Worm (Caenorhabditis elegans) whole organism, L4 larva: ENCODE results near the gene Y39G8B.5.

Experiments
- F37D6.2 ChIP-seq: sonication (generic microtip); optimal IDR thresholded peaks from 2 replicates; lab custom pipeline; 2016; ENCODE audit warnings: mild to moderate bottlenecking, missing genetic modification characterization, missing compliant biosample characterization
- F44E2.7 ChIP-seq: fragments of 200-800 bp; sonication (Bioruptor generic); IDR thresholded peaks from 2 replicates; pipeline ENCODE4 v2.1.2; 2022; ENCODE audit warnings: missing genetic modification characterization, missing compliant biosample characterization
- T20F7.1 ChIP-seq: fragments of 200-800 bp; sonication (Bioruptor generic); optimal IDR thresholded peaks from 2 replicates; lab custom pipeline; 2018; ENCODE audit warnings: mild to moderate bottlenecking, missing genetic modification characterization, missing compliant biosample characterization
- T26A8.4 ChIP-seq: fragments of 200-800 bp; sonication (Bioruptor generic); IDR thresholded peaks from 2 replicates; pipeline ENCODE4 v1.3.6; 2022; ENCODE audit warnings: missing genetic modification characterization, missing compliant biosample characterization
- arid-1 ChIP-seq: fragments of 200-800 bp; sonication (Bioruptor generic); conservative IDR thresholded peaks from 2 replicates; pipeline ENCODE4 v1.3.6; 2022; ENCODE audit warnings: missing genetic modification reagents, missing genetic modification characterization, missing compliant biosample characterization
- ceh-28 ChIP-seq: fragments of 150-350 bp; optimal IDR thresholded peaks from 2 replicates; lab custom pipeline; 2014; ENCODE audit warnings: missing biosample characterization, missing genetic modification reagents, missing genetic modification characterization
- daf-16 ChIP-seq, 3 experiments: sonication (generic microtip); optimal IDR thresholded peaks; 2 replicates each; lab custom pipeline; 2016 to 2017; ENCODE audit warnings: missing genetic modification characterization in 3 of 3, missing genetic modification reagents in 3 of 3, mild to moderate bottlenecking in 2 of 3, missing compliant biosample characterization in 2 of 3, missing biosample characterization in 1 of 3, moderate library complexity in 1 of 3
- dmd-6 ChIP-seq: fragments of 200-800 bp; sonication (Bioruptor generic); IDR thresholded peaks from 2 replicates; pipeline ENCODE4 v1.3.6; 2022; ENCODE audit warnings: missing genetic modification reagents, missing genetic modification characterization, missing compliant biosample characterization
- dmd-8 ChIP-seq: fragments of 200-800 bp; sonication (Bioruptor generic); IDR thresholded peaks from 2 replicates; pipeline ENCODE4 v1.3.6; 2022; ENCODE audit warnings: missing genetic modification characterization, missing compliant biosample characterization
- dve-1 ChIP-seq: sonication (generic microtip); optimal IDR thresholded peaks from 2 replicates; lab custom pipeline; 2017; ENCODE audit warnings: antibody characterized with exemption, mild to moderate bottlenecking, missing genetic modification characterization, missing compliant biosample characterization; ENCODE audit not compliant: insufficient read depth
- fkh-10 ChIP-seq: fragments of 150-350 bp; optimal IDR thresholded peaks from 2 replicates; lab custom pipeline; 2014; ENCODE audit warnings: missing biosample characterization, missing genetic modification reagents, missing genetic modification characterization
- gei-8 ChIP-seq: fragments of 200-800 bp; sonication (Bioruptor generic); optimal IDR thresholded peaks from 2 replicates; lab custom pipeline; 2018; ENCODE audit warnings: mild to moderate bottlenecking, missing genetic modification characterization, missing compliant biosample characterization
- hlh-11 ChIP-seq: fragments of 200-800 bp; sonication (Bioruptor generic); optimal IDR thresholded peaks from 2 replicates; lab custom pipeline; 2018; ENCODE audit warnings: mild to moderate bottlenecking, missing genetic modification characterization, missing compliant biosample characterization
- hmg-1.1 ChIP-seq: fragments of 200-800 bp; sonication (Bioruptor generic); IDR thresholded peaks from 2 replicates; pipeline ENCODE4 v1.3.6; 2022; ENCODE audit warnings: missing genetic modification reagents, missing genetic modification characterization, missing compliant biosample characterization
- jun-1 ChIP-seq: fragments of 150-350 bp; optimal IDR thresholded peaks from 2 replicates; lab custom pipeline; 2014; ENCODE audit warnings: missing biosample characterization, missing genetic modification reagents, missing genetic modification characterization
- lin-29 ChIP-seq: fragments of 200-800 bp; sonication (Bioruptor generic); IDR thresholded peaks from 2 replicates; pipeline ENCODE4 v1.3.6; 2022; ENCODE audit warnings: missing genetic modification reagents, missing genetic modification characterization, missing compliant biosample characterization
- lin-38 ChIP-seq: fragments of 200-800 bp; sonication (Bioruptor generic); IDR thresholded peaks from 2 replicates; pipeline ENCODE4 v1.3.6; 2022; ENCODE audit warnings: missing genetic modification reagents, missing genetic modification characterization, missing compliant biosample characterization
- lsy-2 ChIP-seq, 2 experiments: fragments of 150-350 bp in 1 of 2; sonication (generic microtip) in 1 of 2; optimal IDR thresholded peaks; 2 replicates each; lab custom pipeline; 2014 to 2017; ENCODE audit warnings: missing biosample characterization in 2 of 2, missing genetic modification characterization in 2 of 2
- mdl-1 ChIP-seq, 2 experiments: fragments of 150-350 bp in 1 of 2; sonication (generic microtip) in 1 of 2; optimal IDR thresholded peaks; 2 replicates each; lab custom pipeline; 2014 to 2017; ENCODE audit warnings: missing biosample characterization in 2 of 2, missing genetic modification characterization in 2 of 2
- mxl-2 ChIP-seq: fragments of 200-800 bp; sonication (Bioruptor generic); conservative IDR thresholded peaks from 2 replicates; pipeline ENCODE4 v1.3.6; 2022; ENCODE audit warnings: missing genetic modification reagents, missing genetic modification characterization, missing compliant biosample characterization
- mxl-3 ChIP-seq: fragments of 200-800 bp; sonication (Bioruptor generic); optimal IDR thresholded peaks from 2 replicates; lab custom pipeline; 2018; ENCODE audit warnings: mild to moderate bottlenecking, missing genetic modification characterization, missing compliant biosample characterization
- nhr-102 ChIP-seq: sonication (generic microtip); optimal IDR thresholded peaks from 2 replicates; lab custom pipeline; 2016; ENCODE audit warnings: mild to moderate bottlenecking, missing genetic modification characterization, moderate library complexity, missing compliant biosample characterization
- nhr-11 ChIP-seq: fragments of 150-350 bp; optimal IDR thresholded peaks from 2 replicates; lab custom pipeline; 2014; ENCODE audit warnings: missing biosample characterization, missing genetic modification characterization
- nhr-28 ChIP-seq: fragments of 150-350 bp; optimal IDR thresholded peaks from 2 replicates; lab custom pipeline; 2014; ENCODE audit warnings: missing biosample characterization, missing genetic modification characterization
- nhr-41 ChIP-seq: fragments of 200-800 bp; sonication (Bioruptor generic); IDR thresholded peaks from 2 replicates; pipeline ENCODE4 v1.3.6; 2022; ENCODE audit warnings: missing genetic modification reagents, missing genetic modification characterization, missing compliant biosample characterization
- nhr-48 ChIP-seq: sonication (generic microtip); optimal IDR thresholded peaks from 2 replicates; lab custom pipeline; 2016; ENCODE audit warnings: mild to moderate bottlenecking, missing genetic modification characterization, missing compliant biosample characterization
- nhr-6 ChIP-seq: fragments of 150-350 bp; optimal IDR thresholded peaks from 2 replicates; lab custom pipeline; 2014; ENCODE audit warnings: missing biosample characterization, missing genetic modification characterization
- nhr-77 ChIP-seq: fragments of 150-350 bp; optimal IDR thresholded peaks from 2 replicates; lab custom pipeline; 2014; ENCODE audit warnings: missing biosample characterization, missing genetic modification characterization
- php-3 ChIP-seq: fragments of 200-800 bp; sonication (Bioruptor generic); IDR thresholded peaks from 2 replicates; pipeline ENCODE4 v1.3.6; 2022; ENCODE audit warnings: missing genetic modification reagents, missing genetic modification characterization, missing compliant biosample characterization
- pqm-1 ChIP-seq: sonication (generic microtip); optimal IDR thresholded peaks from 2 replicates; lab custom pipeline; 2017; ENCODE audit warnings: missing biosample characterization, missing genetic modification characterization
- saeg-2 ChIP-seq: fragments of 200-800 bp; sonication (Bioruptor generic); IDR thresholded peaks from 2 replicates; pipeline ENCODE4 v1.3.6; 2022; ENCODE audit warnings: missing genetic modification reagents, missing genetic modification characterization, missing compliant biosample characterization
- set-16 ChIP-seq: fragments of 200-800 bp; sonication (Bioruptor generic); IDR thresholded peaks from 2 replicates; pipeline ENCODE4 v1.3.6; 2022; ENCODE audit warnings: missing genetic modification reagents, missing genetic modification characterization, missing compliant biosample characterization
- snpc-1.2 ChIP-seq: fragments of 200-800 bp; sonication (Bioruptor generic); IDR thresholded peaks from 2 replicates; pipeline ENCODE4 v1.3.6; 2022; ENCODE audit warnings: missing genetic modification reagents, missing genetic modification characterization, missing compliant biosample characterization
- spr-1 ChIP-seq: sonication (generic microtip); optimal IDR thresholded peaks from 2 replicates; lab custom pipeline; 2016; ENCODE audit warnings: mild to moderate bottlenecking, missing genetic modification characterization, missing compliant biosample characterization
- spr-3 ChIP-seq: fragments of 200-800 bp; sonication (Bioruptor generic); optimal IDR thresholded peaks from 2 replicates; lab custom pipeline; 2018; ENCODE audit warnings: mild to moderate bottlenecking, missing genetic modification characterization, missing compliant biosample characterization
- tag-97 ChIP-seq: fragments of 200-800 bp; sonication (Bioruptor generic); IDR thresholded peaks from 2 replicates; pipeline ENCODE4 v1.3.6; 2022; ENCODE audit warnings: missing genetic modification characterization, missing compliant biosample characterization
- tra-1 ChIP-seq: fragments of 200-800 bp; sonication (Bioruptor generic); IDR thresholded peaks from 2 replicates; pipeline ENCODE4 v1.3.6; 2022; ENCODE audit warnings: missing genetic modification reagents, missing genetic modification characterization, missing compliant biosample characterization
- unc-39 ChIP-seq: sonication (generic microtip); optimal IDR thresholded peaks from 2 replicates; lab custom pipeline; 2017; ENCODE audit warnings: missing biosample characterization, missing genetic modification characterization
- zfp-2 ChIP-seq: sonication (generic microtip); optimal IDR thresholded peaks from 2 replicates; lab custom pipeline; 2016; ENCODE audit warnings: mild to moderate bottlenecking, missing genetic modification characterization, missing compliant biosample characterization
- zip-11 ChIP-seq: fragments of 200-800 bp; sonication (Bioruptor generic); IDR thresholded peaks from 2 replicates; pipeline ENCODE4 v1.3.6; 2022; ENCODE audit warnings: missing genetic modification characterization, missing compliant biosample characterization
- zip-2 ChIP-seq: fragments of 150-350 bp; optimal IDR thresholded peaks from 2 replicates; lab custom pipeline; 2014; ENCODE audit warnings: missing biosample characterization, missing genetic modification characterization
- ztf-7 ChIP-seq: fragments of 150-350 bp; optimal IDR thresholded peaks from 2 replicates; lab custom pipeline; 2014; ENCODE audit warnings: missing biosample characterization, missing genetic modification characterization

Y39G8B.5 gene

DNA sequence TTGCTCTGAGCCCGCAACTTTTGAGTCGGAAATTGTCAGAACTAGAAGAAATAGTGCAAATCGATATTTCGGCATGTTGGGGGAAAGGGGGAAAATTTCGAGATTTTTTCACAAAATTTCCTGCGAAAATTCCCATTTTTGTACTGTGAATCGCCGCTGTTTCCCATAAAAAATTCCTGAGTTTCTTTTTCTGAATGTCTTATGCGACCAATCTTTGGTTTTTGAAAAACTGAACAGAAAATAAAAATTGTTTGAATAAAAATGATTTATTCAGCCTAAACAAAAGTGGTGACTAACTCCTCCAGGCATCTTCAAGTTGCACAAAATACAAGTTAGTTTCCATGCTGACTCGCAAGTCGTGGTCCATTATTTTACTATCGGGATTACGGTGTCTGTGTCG is 25.4 kb downstream of the Y39G8B.5 start, which contains the start of gene W07G1.7 (continued):
- TF ChIP-seq snpc-1.2: no peak

DNA sequence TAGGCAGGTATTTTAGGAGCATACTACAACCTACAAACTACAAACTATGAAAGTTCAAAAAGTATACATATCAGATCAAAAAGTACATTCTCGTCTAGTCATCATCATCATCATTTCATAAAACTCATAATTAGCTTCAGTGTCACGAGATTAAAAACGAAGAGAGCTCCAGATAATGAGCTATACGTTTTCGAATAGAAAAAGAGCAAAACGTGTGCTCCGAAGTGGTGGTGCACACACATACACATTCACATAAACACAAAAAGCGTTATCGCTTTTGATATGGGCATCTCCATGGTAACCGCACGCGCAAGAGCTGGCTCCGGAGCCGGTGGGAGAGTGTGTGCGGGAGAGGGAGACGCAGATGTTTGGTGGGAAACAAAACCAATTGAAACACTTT is 27.3 kb downstream of the Y39G8B.5 start:
- TF ChIP-seq zfp-2 (no peak), lin-29 (GFP tag; lab: Robert Waterston, UW) (no peak), hmg-1.1 (no peak), php-3 (GFP tag; lab: Robert Waterston, UW) (no peak), T20F7.1 (no peak), zip-11 (no peak), hlh-11 (tag; lab: Kevin White, UChicago) (no peak), tag-97 (no peak)

DNA sequence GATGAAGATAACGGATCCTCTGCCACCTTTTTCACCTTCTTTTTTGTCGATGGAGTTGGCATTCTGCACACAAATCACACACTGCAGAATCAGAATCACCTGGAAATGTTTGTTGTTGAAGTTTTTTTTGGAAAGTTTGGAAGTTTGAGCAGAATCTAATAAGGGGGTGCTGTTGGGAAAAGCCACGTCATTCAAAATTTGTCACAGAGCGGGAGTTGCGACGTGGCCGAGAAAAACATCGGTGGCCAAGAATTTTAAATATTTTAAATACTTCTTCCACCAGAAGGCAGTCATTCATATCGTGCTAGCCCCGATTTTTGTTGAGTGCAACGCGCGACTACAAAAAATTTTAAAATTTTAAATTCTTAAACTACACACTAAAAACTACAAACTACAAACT is 29.3 kb downstream of the Y39G8B.5 start, which contains the start of gene rpi-1:
Gene rpi-1 (minus strand): TSS at position 101 of the 400 bp plus-strand sequence.
- TF ChIP-seq nhr-102 (tag; lab: Kevin White, UChicago): no peak
- TF ChIP-seq mdl-1 (tag; optimal IDR thresholded peaks at IDR 0.05; lab: Kevin White, UChicago): no peak
- no peak for TF ChIP-seq snpc-1.2
- no peak for TF ChIP-seq mxl-2 (GFP tag; lab: Robert Waterston, UW)
- no peak for TF ChIP-seq spr-3 (GFP tag; lab: Kevin White, UChicago)
- TF ChIP-seq saeg-2 (GFP tag; lab: Robert Waterston, UW): no peak
- no peak for TF ChIP-seq mxl-3 (GFP tag; lab: Kevin White, UChicago)
- TF ChIP-seq fkh-10 (GFP tag; lab: Kevin White, UChicago): no peak
- no peak for TF ChIP-seq spr-1
- TF ChIP-seq nhr-11 (tag; lab: Kevin White, UChicago): no peak
- TF ChIP-seq T26A8.4 (GFP tag; lab: Robert Waterston, UW): no peak
- no peak for TF ChIP-seq arid-1 (GFP tag; lab: Robert Waterston, UW)

DNA sequence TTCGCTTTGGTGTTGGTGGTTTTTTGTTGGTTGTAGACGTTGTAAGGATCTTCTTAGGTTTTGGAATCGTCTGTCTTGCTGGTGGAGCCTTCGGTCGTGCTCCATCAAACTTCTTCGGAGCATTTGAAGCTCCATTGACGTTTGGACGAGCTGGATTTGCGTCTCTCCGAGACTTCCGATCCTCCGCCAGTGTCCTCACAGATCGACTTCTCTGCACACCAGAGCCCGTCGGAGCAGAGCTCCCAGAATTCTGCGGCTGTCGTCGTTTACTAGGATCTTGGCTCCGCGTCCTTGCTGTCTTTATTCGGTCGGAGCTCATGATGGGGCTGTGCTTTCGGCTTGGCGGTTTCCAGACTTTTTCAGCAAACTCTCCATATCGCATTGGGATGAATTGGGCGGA is 30.1 kb downstream of the Y39G8B.5 start:
- no peak for TF ChIP-seq spr-3 (GFP tag; lab: Kevin White, UChicago)
- peak; percentile 54; the same call in 1 of the 2 replicates for TF ChIP-seq set-16 (GFP tag; lab: Robert Waterston, UW)
- TF ChIP-seq, all 104 proteins: peak for 1

DNA sequence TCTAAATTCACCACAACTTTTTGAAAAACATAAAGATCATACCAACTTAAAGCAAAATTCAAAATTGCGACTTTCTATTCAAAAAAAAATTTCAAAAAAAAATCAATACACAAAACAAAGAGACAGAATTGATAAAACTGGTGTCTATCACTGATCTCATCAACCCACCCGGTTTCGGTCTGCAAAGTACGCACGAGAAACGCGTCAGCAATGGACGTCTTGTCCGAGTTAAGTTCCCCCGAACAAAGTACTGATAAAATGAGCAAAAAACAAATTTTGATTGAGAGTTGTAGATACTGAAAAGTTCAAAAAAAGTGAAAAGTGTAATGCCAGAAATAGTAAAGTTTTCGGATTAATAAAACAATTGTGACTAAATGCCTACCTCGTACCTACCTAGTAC is 33.3 kb downstream of the Y39G8B.5 start:
- TF ChIP-seq nhr-6 (tag; lab: Kevin White, UChicago) (no peak), dmd-6 (peak; percentile 76; the same call in 1 of the 2 replicates), jun-1 (tag; lab: Kevin White, UChicago) (no peak), zip-2 (tag; lab: Kevin White, UChicago) (no peak), lsy-2 (tag; optimal IDR thresholded peaks at IDR 0.05; lab: Kevin White, UChicago) (peak in 1 of 2 experiments; percentile 19), hlh-11 (tag; lab: Kevin White, UChicago) (peak; percentile 6), lin-38 (GFP tag; lab: Robert Waterston, UW) (0 out of 2 replicates have a peak, but pooled peaks have one; percentile 33), daf-16 (GFP tag; optimal IDR thresholded peaks at IDR 0.05; lab: Kevin White, UChicago) (no peak), daf-16 (tag; optimal IDR thresholded peaks at IDR 0.05; lab: Kevin White, UChicago) (peak; percentile 18), nhr-102 (tag; lab: Kevin White, UChicago) (peak; percentile 14), dve-1 (peak; percentile 42)
- TF ChIP-seq, all 104 proteins: peak for 7

DNA sequence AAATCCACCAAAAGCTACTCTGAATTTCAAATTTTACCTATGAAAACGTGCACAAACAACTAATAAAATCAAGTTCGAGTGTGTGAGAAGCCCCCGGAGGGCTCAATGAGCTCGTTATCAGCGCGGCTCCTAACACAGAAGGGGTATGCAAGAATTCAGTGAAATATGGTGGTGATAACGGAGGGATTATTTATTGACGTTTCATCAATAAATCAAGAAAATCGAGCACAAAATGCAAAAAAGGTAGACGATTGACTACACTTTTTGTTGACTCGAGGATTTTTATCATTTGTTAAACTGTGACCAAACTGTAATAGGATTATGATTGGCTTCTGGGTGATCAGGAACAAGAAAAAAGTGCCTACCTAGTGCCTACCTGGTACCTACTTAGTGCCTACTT is 34.2 kb downstream of the Y39G8B.5 start, which contains the start of gene zip-3:
Gene zip-3 (minus strand): TSS at position 21 of the 400 bp plus-strand sequence.
- peak; percentile 77 for TF ChIP-seq dmd-6
- peak; percentile 67 for TF ChIP-seq tra-1
- TF ChIP-seq dve-1: peak; percentile 64
- TF ChIP-seq nhr-41: no peak
- TF ChIP-seq dmd-8 (GFP tag; lab: Robert Waterston, UW): no peak
- TF ChIP-seq gei-8 (GFP tag; lab: Kevin White, UChicago): peak; percentile 21
- no peak for TF ChIP-seq ceh-28
- TF ChIP-seq F44E2.7 (GFP tag; lab: Robert Waterston, UW): no peak
- TF ChIP-seq daf-16 (GFP tag; optimal IDR thresholded peaks at IDR 0.05; lab: Kevin White, UChicago): no peak
- peak; percentile 61 for TF ChIP-seq daf-16 (tag; optimal IDR thresholded peaks at IDR 0.05; lab: Kevin White, UChicago)
- peak; percentile 64 for TF ChIP-seq hlh-11 (tag; lab: Kevin White, UChicago)
- peak; percentile 65 for TF ChIP-seq nhr-28 (tag; lab: Kevin White, UChicago)
- no peak for TF ChIP-seq ztf-7 (tag; lab: Kevin White, UChicago)
- peak; percentile 62; the same call in 1 of the 2 replicates for TF ChIP-seq php-3 (GFP tag; lab: Robert Waterston, UW)
- TF ChIP-seq nhr-48: peak; percentile 0
- TF ChIP-seq pqm-1: peak; percentile 44
- TF ChIP-seq unc-39: no peak
- TF ChIP-seq F37D6.2 (tag; lab: Kevin White, UChicago): no peak
- peak; percentile 45 for TF ChIP-seq nhr-77 (tag; lab: Kevin White, UChicago)
